Worm (Caenorhabditis elegans): ENCODE data around the gene srh-211.

srh-211 gene

ce11 chrV:4081283-4081682 lies at the start of gene srh-211:
Gene srh-211 (minus strand): TSS chrV:4081383.
- TF ChIP-seq unc-62 (GFP tag; optimal IDR thresholded peaks at IDR 0.05): no peak

ce11 chrV:4129604-4130003 lies 48.4 kb upstream of the srh-211 start, which contains the start of gene phat-4:
Gene phat-4 (plus strand): TSS chrV:4129904.
- no peak for TF ChIP-seq unc-62 (GFP tag; optimal IDR thresholded peaks at IDR 0.05)

- TF ChIP-seq unc-62 (GFP tag; optimal IDR thresholded peaks at IDR 0.05): no peak
Measured at ce11 chrV:4127435-4127834, 46.3 kb upstream of the srh-211 start, which contains the start of gene T05B4.13. Gene T05B4.13 (minus strand): TSS chrV:4127535.

- TF ChIP-seq unc-62 (GFP tag; optimal IDR thresholded peaks at IDR 0.05): no peak
Measured at ce11 chrV:4125552-4126084, 44.4 kb upstream of the srh-211 start, which contains the start of gene T05B4.12. Gene T05B4.12 (minus strand): TSS chrV:4126034.

- no peak for TF ChIP-seq unc-62 (GFP tag; optimal IDR thresholded peaks at IDR 0.05)
Measured at ce11 chrV:4122415-4122814, 41.2 kb upstream of the srh-211 start, which contains the start of gene phat-5. Gene phat-5 (minus strand): TSS chrV:4122515.

ce11 chrV:4120629-4121028 lies 39.4 kb upstream of the srh-211 start, which contains the start of gene T05B4.10:
Gene T05B4.10 (minus strand): TSS chrV:4120729.
- no peak for TF ChIP-seq unc-62 (GFP tag; optimal IDR thresholded peaks at IDR 0.05)

- TF ChIP-seq unc-62 (GFP tag; optimal IDR thresholded peaks at IDR 0.05): no peak
Measured at ce11 chrV:4118332-4118731, 37.1 kb upstream of the srh-211 start, which contains the start of gene T05B4.9. Gene T05B4.9 (minus strand): TSS chrV:4118432.

- TF ChIP-seq unc-62 (GFP tag; optimal IDR thresholded peaks at IDR 0.05): no peak
Measured at ce11 chrV:4116071-4116470, 34.9 kb upstream of the srh-211 start, which contains the start of gene T05B4.8. Gene T05B4.8 (minus strand): TSS chrV:4116171.

ce11 chrV:4114627-4115026 lies 33.4 kb upstream of the srh-211 start, which contains the start of gene srw-133:
Gene srw-133 (minus strand): TSS chrV:4114727.
- TF ChIP-seq unc-62 (GFP tag; optimal IDR thresholded peaks at IDR 0.05): no peak

ce11 chrV:4112516-4112915 lies 31.3 kb upstream of the srh-211 start, which contains the start of gene srw-134:
Gene srw-134 (minus strand): TSS chrV:4112616.
- TF ChIP-seq unc-62 (GFP tag; optimal IDR thresholded peaks at IDR 0.05): no peak

ce11 chrV:4109873-4110272 lies 28.7 kb upstream of the srh-211 start, which contains the start of gene clc-18:
Gene clc-18 (minus strand): TSS chrV:4109973.
- TF ChIP-seq unc-62 (GFP tag; optimal IDR thresholded peaks at IDR 0.05): no peak

- no peak for TF ChIP-seq unc-62 (GFP tag; optimal IDR thresholded peaks at IDR 0.05)
Measured at ce11 chrV:4106688-4107087, 25.5 kb upstream of the srh-211 start.

ce11 chrV:4104298-4104697 lies 23.1 kb upstream of the srh-211 start, which contains the start of gene srj-39:
Gene srj-39 (plus strand): TSS chrV:4104598.
- TF ChIP-seq unc-62 (GFP tag; optimal IDR thresholded peaks at IDR 0.05): no peak

- TF ChIP-seq unc-62 (GFP tag; optimal IDR thresholded peaks at IDR 0.05): no peak
Measured at ce11 chrV:4101567-4101966, 20.4 kb upstream of the srh-211 start, which contains the start of gene srj-40. Gene srj-40 (plus strand): TSS chrV:4101867.

- TF ChIP-seq unc-62 (GFP tag; optimal IDR thresholded peaks at IDR 0.05): no peak
Measured at ce11 chrV:4094740-4095139, 13.6 kb upstream of the srh-211 start, which contains the start of gene nhr-181. Gene nhr-181 (plus strand): TSS chrV:4095040.

ce11 chrV:4082952-4083351 lies 1.8 kb upstream of the srh-211 start, which contains the start of gene F38H12.5:
Gene F38H12.5 (minus strand): TSS chrV:4083052.
- TF ChIP-seq unc-62 (GFP tag; optimal IDR thresholded peaks at IDR 0.05): no peak

ce11 chrV:4080546-4080945 lies 637 bp downstream of the srh-211 start:
- no peak for TF ChIP-seq unc-62 (GFP tag; optimal IDR thresholded peaks at IDR 0.05)
